Worm (Caenorhabditis elegans): ENCODE data around the gene F17E9.5.

Gene F17E9.5

DNA sequence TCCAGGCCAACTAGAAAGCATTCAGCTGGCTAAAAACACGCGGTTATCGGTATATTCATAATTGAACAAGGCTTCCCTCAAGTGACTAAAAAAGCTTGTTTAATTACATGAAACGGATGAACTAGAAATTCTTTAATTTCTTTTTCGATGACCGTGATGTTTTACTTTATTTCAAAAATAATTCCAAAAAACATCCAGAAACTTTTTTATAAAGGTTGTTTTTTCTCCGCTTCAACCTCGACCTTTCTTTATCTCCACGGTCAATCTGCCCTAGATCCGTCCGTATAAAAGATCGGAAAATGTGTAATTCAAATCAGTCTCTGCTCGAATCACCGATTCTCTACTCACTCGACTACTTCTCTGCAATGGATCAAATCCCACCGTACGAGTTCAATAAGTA lies at the start of gene F17E9.5:
TSS of gene F17E9.5 (plus strand) at position 301 of the 400 bp plus-strand sequence.
- no peak for TF ChIP-seq mep-1 (tag; optimal IDR thresholded peaks at IDR 0.05)
- TF ChIP-seq unc-62 (GFP tag; optimal IDR thresholded peaks at IDR 0.05 in 1 of 2): peak in 1 of 2 experiments; percentile 34
- no peak for TF ChIP-seq unc-62 (tag; optimal IDR thresholded peaks at IDR 0.05)

DNA sequence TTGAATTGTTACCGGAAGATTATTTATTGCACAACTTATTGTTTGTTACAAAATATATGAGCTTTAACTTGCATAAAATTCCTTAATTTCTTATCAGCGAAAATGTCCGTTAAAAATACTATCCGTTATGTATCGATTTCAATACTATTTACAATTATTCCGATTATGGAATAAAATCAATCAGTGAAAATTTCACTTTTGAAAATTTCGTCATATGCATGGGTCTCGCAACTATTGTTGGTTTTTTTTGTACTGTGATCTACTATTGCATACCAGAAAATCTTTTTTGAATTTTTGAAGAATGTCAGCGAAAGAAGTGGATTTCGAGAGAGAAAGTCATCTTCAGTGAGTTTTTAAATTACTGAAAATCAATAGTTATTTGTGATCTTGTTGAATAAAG lies 48.4 kb upstream of the F17E9.5 start, which contains the start of gene nprl-3:
TSS of gene nprl-3 (plus strand) at position 301 of the 400 bp plus-strand sequence.
- no peak for TF ChIP-seq nhr-11 (tag; optimal IDR thresholded peaks at IDR 0.05)

DNA sequence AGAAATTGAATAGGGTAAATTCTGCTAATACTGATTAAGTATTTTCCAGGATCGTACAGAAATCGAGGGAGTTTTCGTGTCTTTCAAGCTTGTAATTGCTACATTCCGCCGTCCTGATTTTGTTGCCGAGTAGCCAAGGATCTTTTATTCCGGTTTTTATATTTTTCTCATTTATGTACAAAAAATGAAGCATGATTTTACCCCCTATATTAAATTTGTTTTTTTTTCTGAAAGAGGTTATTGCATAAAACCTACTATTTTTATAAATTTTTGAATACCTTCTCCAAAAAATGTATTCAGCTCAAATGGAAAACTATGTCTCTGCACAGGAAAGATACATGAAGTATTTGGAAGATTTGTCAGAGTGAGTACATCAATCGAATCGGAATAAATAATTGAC lies 46.0 kb upstream of the F17E9.5 start, which contains the start of gene F35H10.6:
TSS of gene F35H10.6 (plus strand) at position 301 of the 400 bp plus-strand sequence.
- TF ChIP-seq pqm-1 (tag; optimal IDR thresholded peaks at IDR 0.05) (no peak), fkh-10 (GFP tag; optimal IDR thresholded peaks at IDR 0.05) (no peak), zag-1 (tag; optimal IDR thresholded peaks at IDR 0.05) (no peak), lin-29 (GFP tag; IDR thresholded peaks at IDR 0.05) (no peak)

DNA sequence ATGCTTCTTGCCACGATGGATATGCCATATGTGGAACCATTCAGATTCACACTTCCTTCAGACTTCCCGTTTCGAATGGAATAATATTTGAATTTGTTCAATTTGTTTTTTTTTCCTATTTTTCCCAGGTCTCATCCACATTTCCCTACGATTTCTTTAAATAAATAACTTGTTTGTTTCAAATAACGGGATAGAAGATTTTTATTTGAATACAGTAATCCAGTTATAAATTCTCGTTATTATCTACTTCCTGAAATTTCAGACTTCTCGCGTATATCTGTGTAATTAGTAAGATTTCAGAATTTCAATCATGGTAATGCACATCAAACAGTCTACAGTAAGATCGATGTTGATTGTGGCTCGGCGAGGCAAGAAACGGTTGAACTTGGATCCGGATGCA lies 45.1 kb upstream of the F17E9.5 start, which contains the start of gene F35H10.5:
TSS of gene F35H10.5 (plus strand) at position 301 of the 400 bp plus-strand sequence.
- TF ChIP-seq lin-38 (GFP tag; IDR thresholded peaks at IDR 0.05): 0 out of 2 replicates have a peak, but pooled peaks have one; percentile 8
- no peak for TF ChIP-seq R02D3.7 (tag; optimal IDR thresholded peaks at IDR 0.05)
- no peak for TF ChIP-seq pha-4 (GFP tag; IDR thresholded peaks at IDR 0.05)
- no peak for TF ChIP-seq pha-4 (tag; optimal IDR thresholded peaks at IDR 0.05)
- no peak for TF ChIP-seq nhr-42 (GFP tag; IDR thresholded peaks at IDR 0.05)

DNA sequence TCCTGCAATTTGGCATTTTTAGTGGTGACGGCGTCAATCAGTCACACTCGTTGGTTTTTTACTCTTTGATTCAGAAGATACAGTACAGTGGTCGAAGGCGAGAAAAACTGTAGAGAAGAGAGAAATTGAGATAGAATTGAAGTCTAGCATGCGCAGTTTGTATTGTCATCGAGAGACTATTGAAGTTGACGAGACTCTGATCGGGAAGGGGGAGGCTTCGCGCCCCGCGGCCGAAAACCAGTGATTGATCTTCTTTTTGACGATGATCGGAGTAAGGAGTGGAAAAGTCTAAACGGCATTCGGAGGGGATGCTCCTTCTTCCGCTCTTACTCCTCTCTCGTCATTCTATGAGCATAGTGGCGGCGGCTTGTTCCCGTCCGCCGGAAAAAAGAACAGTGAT lies 43.7 kb upstream of the F17E9.5 start:
- peak in 1 of 2 experiments; percentile 62 for TF ChIP-seq mdl-1 (tag; optimal IDR thresholded peaks at IDR 0.05)
- no peak for TF ChIP-seq zip-11 (GFP tag; IDR thresholded peaks at IDR 0.05)
- peak; percentile 41 for TF ChIP-seq hlh-11 (tag; optimal IDR thresholded peaks at IDR 0.05)
- TF ChIP-seq F44E2.7 (GFP tag; IDR thresholded peaks at IDR 0.05): no peak
- no peak for TF ChIP-seq nhr-102 (tag; optimal IDR thresholded peaks at IDR 0.05)
- TF ChIP-seq egl-27 (tag; optimal IDR thresholded peaks at IDR 0.05): no peak
- TF ChIP-seq nhr-11 (tag; optimal IDR thresholded peaks at IDR 0.05): peak; percentile 12
- no peak for TF ChIP-seq nhr-10 (tag; optimal IDR thresholded peaks at IDR 0.05)
- peak; percentile 57 for TF ChIP-seq mep-1 (tag; optimal IDR thresholded peaks at IDR 0.05)
- no peak for TF ChIP-seq tag-97 (GFP tag; IDR thresholded peaks at IDR 0.05)
- no peak for TF ChIP-seq lsy-2 (tag; optimal IDR thresholded peaks at IDR 0.05)
- peak; percentile 78 for TF ChIP-seq nhr-25 (tag; optimal IDR thresholded peaks at IDR 0.05; ENCODE audit: borderline replicate concordance, insufficient read depth)
- no peak for TF ChIP-seq ama-1 (optimal IDR thresholded peaks at IDR 0.05)
- peak; percentile 62 for TF ChIP-seq mxl-3 (GFP tag; optimal IDR thresholded peaks at IDR 0.05)
- TF ChIP-seq unc-62 (GFP tag; optimal IDR thresholded peaks at IDR 0.05 in 1 of 2): peak in 1 of 2 experiments; percentile 88
- no peak for TF ChIP-seq unc-62 (tag; optimal IDR thresholded peaks at IDR 0.05)
- no peak for TF ChIP-seq zfp-2 (tag; optimal IDR thresholded peaks at IDR 0.05)
- no peak for TF ChIP-seq ceh-20 (GFP tag; IDR thresholded peaks at IDR 0.05)
- no peak for TF ChIP-seq Y5F2A.4 (GFP tag; optimal IDR thresholded peaks at IDR 0.05)
- TF ChIP-seq F10B5.3 (tag; optimal IDR thresholded peaks at IDR 0.05): no peak
- TF ChIP-seq dve-1 (tag; optimal IDR thresholded peaks at IDR 0.05; ENCODE audit: insufficient read depth): no peak
- TF ChIP-seq nhr-28 (tag; optimal IDR thresholded peaks at IDR 0.05): peak; percentile 93

DNA sequence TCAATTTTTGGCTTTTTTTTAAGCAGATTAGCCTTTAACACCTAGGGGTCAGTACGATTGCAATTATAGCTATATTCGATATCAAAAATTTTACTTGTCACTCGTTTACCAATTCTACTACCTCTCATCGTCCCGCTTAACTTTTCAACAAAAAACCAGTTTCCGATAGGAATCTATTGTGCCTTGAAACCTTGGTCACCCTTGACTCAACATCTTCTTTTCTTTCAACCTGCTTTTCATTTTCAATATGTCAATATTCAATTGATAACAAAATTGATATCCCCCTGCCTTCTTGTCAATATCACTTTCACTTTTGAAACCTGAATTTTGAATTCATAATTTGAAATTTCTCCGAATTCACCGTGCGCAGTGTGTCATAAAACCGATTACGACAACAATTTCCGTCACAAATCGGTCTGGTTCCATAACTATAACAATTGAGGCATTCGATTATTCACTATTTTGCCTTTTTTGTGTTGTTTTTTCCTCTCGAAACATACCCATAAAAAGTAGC lies 42.9 kb upstream of the F17E9.5 start:
- TF ChIP-seq hlh-11 (tag; optimal IDR thresholded peaks at IDR 0.05) (no peak), unc-62 (GFP tag; optimal IDR thresholded peaks at IDR 0.05 in 1 of 2) (peak in 1 of 2 experiments; percentile 20), unc-62 (tag; optimal IDR thresholded peaks at IDR 0.05) (no peak), T26A8.4 (GFP tag; IDR thresholded peaks at IDR 0.05) (no peak), mep-1 (tag; optimal IDR thresholded peaks at IDR 0.05) (no peak), lin-29 (GFP tag; IDR thresholded peaks at IDR 0.05) (no peak), zip-2 (tag; optimal IDR thresholded peaks at IDR 0.05) (no peak), vab-7 (GFP tag; IDR thresholded peaks at IDR 0.05) (no peak), lir-3 (tag; optimal IDR thresholded peaks at IDR 0.05) (no peak)
